4 fruit fly cellular contexts compared by ENCODE assay signal in genomic region chr2L:8704648-8705622, dm6.
TF ChIP-seq lines count a peak whose summit lies in the region.

TSS of gene CatB (plus strand) at chr2L:8705572.

- no peak for TF ChIP-seq CTCF in whole organism, embryonic (GFP tag; optimal IDR thresholded peaks at IDR 0.05; lab: Kevin White, UChicago)

TF ChIP-seq in whole organism, adult, 20 proteins besides CTCF, POLR2A, EP300 and RAD21:
- no peak for TF ChIP-seq cnc (optimal IDR thresholded peaks at IDR 0.05; lab: Kevin White, UChicago)
- no peak for TF ChIP-seq bab1 (GFP tag; optimal IDR thresholded peaks at IDR 0.05; lab: Kevin White, UChicago)
- no peak for TF ChIP-seq CG7045 (GFP tag; optimal IDR thresholded peaks at IDR 0.05; lab: Kevin White, UChicago)
- peak; percentile 17 for TF ChIP-seq Hr96 (GFP tag; optimal IDR thresholded peaks at IDR 0.05; lab: Kevin White, UChicago)
- TF ChIP-seq CG7101 (tag; optimal IDR thresholded peaks at IDR 0.05; lab: Kevin White, UChicago): peak; percentile 4
- TF ChIP-seq CG14711 (tag; optimal IDR thresholded peaks at IDR 0.05; lab: Kevin White, UChicago): no peak
- no peak for TF ChIP-seq CG1620 (GFP tag; optimal IDR thresholded peaks at IDR 0.05; lab: Kevin White, UChicago)
- TF ChIP-seq Crg-1 (GFP tag; optimal IDR thresholded peaks at IDR 0.05; lab: Kevin White, UChicago): no peak
- TF ChIP-seq Mnt (GFP tag; optimal IDR thresholded peaks at IDR 0.05; lab: Kevin White, UChicago): peak; percentile 16
- no peak for TF ChIP-seq toe (GFP tag; optimal IDR thresholded peaks at IDR 0.05; lab: Kevin White, UChicago)
- peak; percentile 27 for TF ChIP-seq CG33017 (tag; optimal IDR thresholded peaks at IDR 0.05; lab: Kevin White, UChicago)
- no peak for TF ChIP-seq CG11617 (GFP tag; optimal IDR thresholded peaks at IDR 0.05; lab: Kevin White, UChicago)
- TF ChIP-seq Clk (GFP tag; optimal IDR thresholded peaks at IDR 0.05; lab: Kevin White, UChicago): no peak
- no peak for TF ChIP-seq CG12768 (GFP tag; optimal IDR thresholded peaks at IDR 0.05; lab: Kevin White, UChicago)
- TF ChIP-seq CG5204 (GFP tag; optimal IDR thresholded peaks at IDR 0.05; lab: Kevin White, UChicago): peak; percentile 9
- peak; percentile 69 for TF ChIP-seq kay (GFP tag; lab: Kevin White, UChicago; ENCODE audit: borderline replicate concordance)
- peak; percentile 43 for TF ChIP-seq tj (GFP tag; optimal IDR thresholded peaks at IDR 0.05; lab: Kevin White, UChicago)
- peak; percentile 23 for TF ChIP-seq ovo (GFP tag; optimal IDR thresholded peaks at IDR 0.05; lab: Kevin White, UChicago)
- TF ChIP-seq pad (GFP tag; optimal IDR thresholded peaks at IDR 0.05; lab: Kevin White, UChicago): no peak
- peak; percentile 89 for TF ChIP-seq cic (GFP tag; optimal IDR thresholded peaks at IDR 0.05; lab: Kevin White, UChicago)

TF ChIP-seq in whole organism, embryonic, 481 proteins besides CTCF, POLR2A, EP300 and RAD21 (continues in another document):
- TF ChIP-seq gro (GFP tag; optimal IDR thresholded peaks at IDR 0.05; lab: Kevin White, UChicago) (peak; percentile 38), bigmax (GFP tag; optimal IDR thresholded peaks at IDR 0.05; lab: Kevin White, UChicago) (no peak), Sry-β (GFP tag; optimal IDR thresholded peaks at IDR 0.05; lab: Kevin White, UChicago) (no peak), CG16863 (GFP tag; optimal IDR thresholded peaks at IDR 0.05; lab: Kevin White, UChicago) (no peak), CG32532 (GFP tag; IDR thresholded peaks at IDR 0.05; lab: Robert Waterston, UW) (0 out of 2 replicates have a peak, but pooled peaks have one; percentile 10), esg (GFP tag; conservative IDR thresholded peaks at IDR 0.05; lab: Robert Waterston, UW) (no peak), CG34376 (GFP tag; optimal IDR thresholded peaks at IDR 0.05; lab: Kevin White, UChicago) (peak; percentile 79), Aef1 (GFP tag; IDR thresholded peaks at IDR 0.05; lab: Robert Waterston, UW) (no peak), CG8290 (GFP tag; optimal IDR thresholded peaks at IDR 0.05; lab: Kevin White, UChicago) (no peak), CG8290 (tag; optimal IDR thresholded peaks at IDR 0.05; lab: Kevin White, UChicago) (peak in 1 of 2 experiments; percentile 26), grn (GFP tag; optimal IDR thresholded peaks at IDR 0.05; lab: Kevin White, UChicago) (peak; percentile 84), CG17328 (GFP tag; IDR thresholded peaks at IDR 0.05; lab: Robert Waterston, UW) (no peak), lab (GFP tag; optimal IDR thresholded peaks at IDR 0.05; lab: Kevin White, UChicago) (peak; percentile 23), CG13894 (tag; optimal IDR thresholded peaks at IDR 0.05; lab: Kevin White, UChicago) (no peak), CG13296 (GFP tag; optimal IDR thresholded peaks at IDR 0.05; lab: Kevin White, UChicago) (no peak), row (GFP tag; IDR thresholded peaks at IDR 0.05; lab: Robert Waterston, UW) (no peak), CG10462 (GFP tag; optimal IDR thresholded peaks at IDR 0.05; lab: Kevin White, UChicago) (no peak), CG2678 (tag; optimal IDR thresholded peaks at IDR 0.05; lab: Kevin White, UChicago) (peak; percentile 11), Gug (GFP tag; IDR thresholded peaks at IDR 0.05; lab: Robert Waterston, UW) (no peak), HLH54F (GFP tag; optimal IDR thresholded peaks at IDR 0.05; lab: Kevin White, UChicago) (no peak), Med (GFP tag; lab: Kevin White, UChicago) (peak; percentile 56), sug (tag; optimal IDR thresholded peaks at IDR 0.05; lab: Kevin White, UChicago) (peak; percentile 97), CG6765 (GFP tag; optimal IDR thresholded peaks at IDR 0.05; lab: Kevin White, UChicago) (no peak), exex (tag; optimal IDR thresholded peaks at IDR 0.05; lab: Kevin White, UChicago) (peak; percentile 90), crol (GFP tag; IDR thresholded peaks at IDR 0.05; lab: Robert Waterston, UW) (peak; percentile 25; the same call in 1 of the 2 replicates)

TF ChIP-seq in whole organism, prepupa, 60 proteins besides CTCF, POLR2A, EP300 and RAD21:
- TF ChIP-seq svp (GFP tag; lab: Kevin White, UChicago) (peak; percentile 94), fkh (GFP tag; optimal IDR thresholded peaks at IDR 0.05; lab: Kevin White, UChicago) (peak; percentile 34), Met (GFP tag; optimal IDR thresholded peaks at IDR 0.05; lab: Kevin White, UChicago) (no peak), esn (GFP tag; optimal IDR thresholded peaks at IDR 0.05; lab: Kevin White, UChicago) (no peak), Eip93F (GFP tag; optimal IDR thresholded peaks at IDR 0.05; lab: Kevin White, UChicago) (peak; percentile 76), vri (GFP tag; optimal IDR thresholded peaks at IDR 0.05; lab: Kevin White, UChicago) (peak; percentile 92), net (GFP tag; optimal IDR thresholded peaks at IDR 0.05; lab: Kevin White, UChicago) (no peak), CG11902 (GFP tag; optimal IDR thresholded peaks at IDR 0.05; lab: Kevin White, UChicago) (no peak), Hr4 (GFP tag; optimal IDR thresholded peaks at IDR 0.05; lab: Kevin White, UChicago) (no peak)

TF ChIP-seq in whole organism, wandering third instar larva, 38 proteins besides CTCF, POLR2A, EP300 and RAD21:
- peak; percentile 73 for TF ChIP-seq brk (GFP tag; optimal IDR thresholded peaks at IDR 0.05; lab: Kevin White, UChicago)
- TF ChIP-seq Hr78 (GFP tag; optimal IDR thresholded peaks at IDR 0.05; lab: Kevin White, UChicago): no peak
- no peak for TF ChIP-seq dmrt93B (GFP tag; optimal IDR thresholded peaks at IDR 0.05; lab: Kevin White, UChicago)
- TF ChIP-seq rgr (GFP tag; optimal IDR thresholded peaks at IDR 0.05; lab: Kevin White, UChicago): no peak
- no peak for TF ChIP-seq Dif (GFP tag; optimal IDR thresholded peaks at IDR 0.05; lab: Kevin White, UChicago; ENCODE audit: partially characterized antibody)
- TF ChIP-seq Myc (optimal IDR thresholded peaks at IDR 0.05; lab: Kevin White, UChicago): no peak
- TF ChIP-seq Hr83 (GFP tag; optimal IDR thresholded peaks at IDR 0.05; lab: Kevin White, UChicago; ENCODE audit: poor library complexity, severe bottlenecking): no peak
- TF ChIP-seq N (GFP tag; optimal IDR thresholded peaks at IDR 0.05; lab: Kevin White, UChicago): no peak
- TF ChIP-seq Dfd (GFP tag; optimal IDR thresholded peaks at IDR 0.05; lab: Kevin White, UChicago): no peak
- peak; percentile 64 for TF ChIP-seq Sp1 (GFP tag; optimal IDR thresholded peaks at IDR 0.05; lab: Kevin White, UChicago)
- TF ChIP-seq woc (GFP tag; optimal IDR thresholded peaks at IDR 0.05; lab: Kevin White, UChicago): peak; percentile 10
- no peak for TF ChIP-seq Mio (GFP tag; optimal IDR thresholded peaks at IDR 0.05; lab: Kevin White, UChicago)
- no peak for TF ChIP-seq HLH106 (tag; optimal IDR thresholded peaks at IDR 0.05; lab: Kevin White, UChicago)
- no peak for TF ChIP-seq dsf (GFP tag; optimal IDR thresholded peaks at IDR 0.05; lab: Kevin White, UChicago; ENCODE audit: borderline replicate concordance)
- no peak for TF ChIP-seq CG9705 (GFP tag; optimal IDR thresholded peaks at IDR 0.05; lab: Kevin White, UChicago)
- TF ChIP-seq foxo (GFP tag; optimal IDR thresholded peaks at IDR 0.05; lab: Kevin White, UChicago): peak in 1 of 2 experiments; percentile 33
- TF ChIP-seq h (GFP tag; optimal IDR thresholded peaks at IDR 0.05; lab: Kevin White, UChicago): peak; percentile 66
- peak; percentile 65 for TF ChIP-seq Rel (GFP tag; optimal IDR thresholded peaks at IDR 0.05; lab: Kevin White, UChicago)
- peak; percentile 60 for TF ChIP-seq Rel (tag; optimal IDR thresholded peaks at IDR 0.05; lab: Kevin White, UChicago)
- TF ChIP-seq tai (GFP tag; optimal IDR thresholded peaks at IDR 0.05; lab: Kevin White, UChicago): no peak
- no peak for TF ChIP-seq pan (optimal IDR thresholded peaks at IDR 0.05; lab: Kevin White, UChicago)
- TF ChIP-seq br (GFP tag; optimal IDR thresholded peaks at IDR 0.05; lab: Kevin White, UChicago): peak; percentile 16
- TF ChIP-seq CrebA (GFP tag; optimal IDR thresholded peaks at IDR 0.05; lab: Kevin White, UChicago; ENCODE audit: borderline replicate concordance): peak; percentile 92
- TF ChIP-seq Hnf4 (GFP tag; optimal IDR thresholded peaks at IDR 0.05; lab: Kevin White, UChicago): peak; percentile 72
- TF ChIP-seq fru (GFP tag; optimal IDR thresholded peaks at IDR 0.05; lab: Kevin White, UChicago): no peak
- TF ChIP-seq psq (GFP tag; optimal IDR thresholded peaks at IDR 0.05; lab: Kevin White, UChicago): no peak
- no peak for TF ChIP-seq OdsH (GFP tag; optimal IDR thresholded peaks at IDR 0.05; lab: Kevin White, UChicago)
